Worm (Caenorhabditis elegans): ENCODE results near the gene his-62.

Gene his-62

DNA sequence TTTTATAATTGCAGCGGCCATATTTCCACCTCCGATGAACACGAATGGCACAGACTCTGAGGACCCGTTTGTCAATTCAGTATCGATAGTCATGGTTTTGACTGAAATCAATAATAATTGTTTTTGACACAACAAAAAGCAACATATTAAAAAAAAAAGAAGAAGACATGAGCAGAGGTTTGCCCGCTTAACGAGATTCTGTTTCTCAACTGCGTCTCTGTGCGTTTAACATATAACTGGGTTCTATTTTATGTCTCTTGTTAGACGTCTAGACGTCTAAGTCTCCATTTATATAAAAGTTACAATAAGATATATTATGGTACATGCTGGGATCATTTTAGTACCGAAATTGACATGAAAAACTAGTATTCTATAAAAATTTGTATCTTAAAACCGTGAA is 9.1 kb upstream of the his-62 start, which contains the start of gene pycr-4:
Gene pycr-4, minus strand, starts transcription at position 101 of the 400 bp plus-strand sequence.
- TF ChIP-seq C34F6.9 (tag; optimal IDR thresholded peaks at IDR 0.05) (peak; percentile 13), sem-4 (tag; optimal IDR thresholded peaks at IDR 0.05) (no peak), nhr-25 (tag; optimal IDR thresholded peaks at IDR 0.05) (no peak), sma-9 (GFP tag; optimal IDR thresholded peaks at IDR 0.05) (peak; percentile 25), sma-9 (tag; optimal IDR thresholded peaks at IDR 0.05) (no peak)

DNA sequence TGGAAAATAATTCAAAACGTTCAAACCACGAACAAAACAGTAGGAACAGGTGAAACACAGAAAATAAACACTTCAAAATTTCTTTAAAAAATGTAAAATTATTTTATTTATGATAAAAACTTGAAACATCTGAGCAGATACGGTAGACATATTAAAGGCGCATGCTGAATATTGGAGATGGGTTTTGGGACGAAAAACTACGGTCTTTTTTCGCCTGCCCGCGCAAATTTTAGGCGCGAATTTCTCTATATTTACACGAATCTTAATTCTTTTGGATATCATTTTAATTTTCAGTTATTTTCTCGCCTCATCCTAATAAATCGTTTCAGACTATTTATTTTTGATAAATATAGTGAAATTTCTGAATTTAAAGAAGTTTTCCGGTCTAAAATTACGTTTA is 8.6 kb upstream of the his-62 start:
- TF ChIP-seq snpc-4 (tag; optimal IDR thresholded peaks at IDR 0.05) (no peak), fos-1 (tag; optimal IDR thresholded peaks at IDR 0.05) (no peak), sem-4 (tag; optimal IDR thresholded peaks at IDR 0.05) (no peak), lin-39 (tag; optimal IDR thresholded peaks at IDR 0.05) (no peak), ZK546.5 (tag; optimal IDR thresholded peaks at IDR 0.05) (no peak), nhr-237 (tag; optimal IDR thresholded peaks at IDR 0.05) (no peak), ztf-4 (tag; optimal IDR thresholded peaks at IDR 0.05) (no peak), lin-11 (tag; optimal IDR thresholded peaks at IDR 0.05) (no peak), mdl-1 (tag; optimal IDR thresholded peaks at IDR 0.05) (no peak)

DNA sequence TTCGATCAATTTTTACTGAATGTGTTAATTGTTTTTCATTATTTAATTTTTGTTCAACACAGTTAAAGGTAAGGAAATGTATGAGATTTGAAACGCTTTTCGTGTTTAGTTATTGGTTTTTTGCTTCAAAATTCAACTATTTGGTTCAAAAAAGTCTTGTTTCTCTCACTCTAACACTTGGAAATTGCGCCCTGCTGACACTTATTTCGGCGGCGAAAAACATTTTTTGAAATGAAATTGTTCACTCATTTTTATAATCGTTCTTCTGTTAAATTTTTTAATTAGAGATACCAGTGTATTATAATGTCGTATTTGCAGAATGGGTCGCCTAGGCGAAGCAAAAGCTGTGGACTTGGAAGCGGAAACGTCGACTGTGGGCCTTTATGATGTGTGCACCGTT is 8.2 kb upstream of the his-62 start, which contains the start of gene rod-1:
Gene rod-1, plus strand, starts transcription at position 319 of the 400 bp plus-strand sequence.
- peak; percentile 46 for TF ChIP-seq unc-55 (GFP tag; optimal IDR thresholded peaks at IDR 0.05)
- TF ChIP-seq fos-1 (tag; optimal IDR thresholded peaks at IDR 0.05) = no peak
- TF ChIP-seq egl-27 (tag; optimal IDR thresholded peaks at IDR 0.05) = no peak

DNA sequence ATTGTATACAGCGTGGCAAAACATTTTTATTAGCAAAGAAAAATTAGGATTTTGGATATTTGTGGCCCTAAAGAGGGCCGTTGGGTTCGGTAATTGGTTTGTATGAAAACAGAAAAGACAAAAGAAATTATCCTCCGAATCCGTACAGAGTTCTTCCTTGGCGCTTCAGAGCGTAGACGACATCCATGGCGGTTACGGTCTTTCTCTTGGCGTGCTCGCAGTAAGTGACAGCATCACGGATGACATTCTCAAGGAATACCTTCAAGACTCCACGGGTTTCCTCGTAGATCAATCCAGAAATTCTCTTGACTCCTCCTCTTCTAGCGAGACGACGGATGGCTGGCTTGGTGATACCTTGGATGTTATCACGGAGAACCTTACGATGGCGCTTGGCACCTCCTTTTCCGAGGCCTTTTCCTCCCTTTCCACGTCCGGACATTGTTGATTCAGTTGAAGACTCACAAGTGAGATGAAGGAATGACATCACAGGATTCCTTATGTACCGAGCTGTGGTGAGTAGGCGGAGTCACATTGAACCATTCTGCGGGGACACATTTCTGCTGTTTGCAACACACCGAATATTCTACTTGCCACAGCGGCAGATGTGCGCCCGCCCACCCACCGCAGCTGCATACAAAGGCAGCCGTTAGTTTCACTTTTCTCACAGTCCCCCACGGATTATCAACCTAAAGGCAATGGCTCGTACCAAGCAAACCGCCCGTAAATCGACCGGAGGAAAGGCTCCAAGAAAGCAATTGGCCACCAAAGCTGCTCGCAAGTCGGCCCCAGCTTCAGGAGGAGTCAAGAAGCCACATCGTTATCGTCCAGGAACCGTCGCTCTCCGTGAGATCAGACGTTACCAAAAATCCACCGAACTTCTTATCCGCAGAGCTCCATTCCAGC is 1.5 kb downstream of the his-62 start, which contains the start of the genes his-60 and his-59:
Gene his-60, minus strand, starts transcription at position 439 of the 903 bp plus-strand sequence.
Gene his-59, plus strand, starts transcription at position 696 of the 903 bp plus-strand sequence.
- TF ChIP-seq zag-1 (tag; optimal IDR thresholded peaks at IDR 0.05) (no peak), unc-39 (tag; optimal IDR thresholded peaks at IDR 0.05) (no peak), sma-9 (GFP tag; optimal IDR thresholded peaks at IDR 0.05) (peak; percentile 63), sma-9 (tag; optimal IDR thresholded peaks at IDR 0.05) (no peak), sma-3 (GFP tag; optimal IDR thresholded peaks at IDR 0.05) (peak; percentile 12), crh-2 (tag; optimal IDR thresholded peaks at IDR 0.05) (peak; percentile 19), aly-2 (tag; optimal IDR thresholded peaks at IDR 0.05) (no peak), lsy-2 (tag; optimal IDR thresholded peaks at IDR 0.05) (no peak), snpc-4 (tag; optimal IDR thresholded peaks at IDR 0.05) (no peak), ceh-16 (tag; optimal IDR thresholded peaks at IDR 0.05) (peak; percentile 96), sem-4 (tag; optimal IDR thresholded peaks at IDR 0.05) (peak; percentile 11), mbf-1 (tag; optimal IDR thresholded peaks at IDR 0.05) (no peak), mab-5 (tag; optimal IDR thresholded peaks at IDR 0.05) (peak; percentile 58), fos-1 (tag; optimal IDR thresholded peaks at IDR 0.05) (peak; percentile 2), lin-13 (GFP tag; optimal IDR thresholded peaks at IDR 0.05) (peak; percentile 29), nhr-12 (tag; optimal IDR thresholded peaks at IDR 0.05) (no peak)

DNA sequence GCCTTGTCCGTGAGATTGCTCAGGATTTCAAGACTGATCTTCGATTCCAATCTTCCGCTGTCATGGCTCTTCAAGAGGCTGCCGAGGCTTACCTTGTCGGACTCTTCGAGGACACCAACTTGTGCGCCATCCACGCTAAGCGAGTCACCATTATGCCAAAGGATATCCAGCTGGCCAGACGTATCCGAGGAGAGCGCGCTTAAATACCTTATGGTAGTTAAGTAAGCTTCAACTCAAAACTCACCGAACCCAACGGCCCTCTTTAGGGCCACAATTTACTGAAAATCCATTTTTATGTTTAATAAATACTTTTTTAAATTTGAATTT is 2.1 kb downstream of the his-62 start:
- no peak for TF ChIP-seq nhr-129 (tag; optimal IDR thresholded peaks at IDR 0.05)
- no peak for TF ChIP-seq unc-62 (GFP tag; optimal IDR thresholded peaks at IDR 0.05)
- TF ChIP-seq nhr-77 (tag; optimal IDR thresholded peaks at IDR 0.05) = no peak
- TF ChIP-seq nhr-21 (tag; optimal IDR thresholded peaks at IDR 0.05) = no peak
- no peak for TF ChIP-seq sma-9 (GFP tag; optimal IDR thresholded peaks at IDR 0.05)
- no peak for TF ChIP-seq sma-9 (tag; optimal IDR thresholded peaks at IDR 0.05)
- no peak for TF ChIP-seq nhr-6 (tag; optimal IDR thresholded peaks at IDR 0.05)

DNA sequence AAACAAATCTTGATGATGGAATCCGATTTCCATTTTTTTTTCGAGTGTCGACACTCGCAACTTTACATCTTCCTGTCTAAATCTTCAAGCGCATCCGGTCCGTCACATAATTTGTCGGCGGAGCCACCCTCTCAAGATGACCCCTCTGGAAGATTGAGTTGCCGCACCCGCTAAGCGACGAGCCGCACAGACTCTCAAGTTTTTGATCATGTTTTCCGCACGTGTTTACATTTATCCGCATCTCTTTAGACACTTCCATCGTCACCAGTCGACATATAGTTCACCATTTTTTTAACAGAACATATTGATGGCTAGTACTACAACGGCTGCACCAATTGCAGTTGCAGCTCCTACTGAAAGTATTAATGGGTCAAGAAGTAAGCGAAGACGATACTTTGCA is 5.1 kb downstream of the his-62 start, which contains the start of gene F55G1.1:
Gene F55G1.1, plus strand, starts transcription at position 301 of the 400 bp plus-strand sequence.
- no peak for TF ChIP-seq lin-39 (tag; optimal IDR thresholded peaks at IDR 0.05)
- TF ChIP-seq ztf-11 (tag; optimal IDR thresholded peaks at IDR 0.05) = no peak
- TF ChIP-seq sma-9 (GFP tag; optimal IDR thresholded peaks at IDR 0.05) = no peak
- TF ChIP-seq sma-9 (tag; optimal IDR thresholded peaks at IDR 0.05) = no peak
- no peak for TF ChIP-seq gmeb-1 (tag; optimal IDR thresholded peaks at IDR 0.05)
- TF ChIP-seq nhr-12 (tag; optimal IDR thresholded peaks at IDR 0.05) = no peak
- TF ChIP-seq ama-1 (optimal IDR thresholded peaks at IDR 0.05) = no peak
- no peak for TF ChIP-seq ceh-82 (tag; optimal IDR thresholded peaks at IDR 0.05)
- TF ChIP-seq ztf-4 (tag; optimal IDR thresholded peaks at IDR 0.05) = no peak
- no peak for TF ChIP-seq mdl-1 (tag; optimal IDR thresholded peaks at IDR 0.05)
- TF ChIP-seq elt-3 (tag; optimal IDR thresholded peaks at IDR 0.05) = no peak
- no peak for TF ChIP-seq zag-1 (tag; optimal IDR thresholded peaks at IDR 0.05)
- no peak for TF ChIP-seq egl-27 (tag; optimal IDR thresholded peaks at IDR 0.05)
- no peak for TF ChIP-seq blmp-1 (tag; optimal IDR thresholded peaks at IDR 0.05; ENCODE audit: insufficient read depth)
- TF ChIP-seq unc-39 (tag; optimal IDR thresholded peaks at IDR 0.05) = no peak
- TF ChIP-seq peb-1 (tag; optimal IDR thresholded peaks at IDR 0.05) = no peak
- no peak for TF ChIP-seq nhr-129 (tag; optimal IDR thresholded peaks at IDR 0.05)
- TF ChIP-seq lsy-2 (tag; optimal IDR thresholded peaks at IDR 0.05) = no peak
- no peak for TF ChIP-seq mbf-1 (tag; optimal IDR thresholded peaks at IDR 0.05)
- no peak for TF ChIP-seq snpc-4 (tag; optimal IDR thresholded peaks at IDR 0.05)
